Worm (Caenorhabditis elegans) whole organism, L4 larva: ENCODE results near the gene cwn-1.

Experiments
- F44E2.7 ChIP-seq: fragments of 200-800 bp; sonication (Bioruptor generic); IDR thresholded peaks from 2 replicates; pipeline ENCODE4 v2.1.2; 2022; ENCODE audit warnings: missing genetic modification characterization, missing compliant biosample characterization
- Y105C5A.15 ChIP-seq: fragments of 200-800 bp; sonication (Bioruptor generic); IDR thresholded peaks from 2 replicates; pipeline ENCODE4 v1.3.6; 2022; ENCODE audit warnings: missing genetic modification characterization, missing compliant biosample characterization
- fos-1 ChIP-seq: fragments of 150-350 bp; optimal IDR thresholded peaks from 2 replicates; lab custom pipeline; 2014; ENCODE audit warnings: missing biosample characterization, missing genetic modification characterization
- hif-1 ChIP-seq, 2 experiments: sonication (generic microtip); optimal IDR thresholded peaks; 2 replicates each; lab custom pipeline; 2016 to 2017; ENCODE audit warnings: missing compliant biosample characterization in 2 of 2, missing genetic modification characterization in 2 of 2, missing genetic modification reagents in 2 of 2, missing genotype in 2 of 2, mild to moderate bottlenecking in 1 of 2
- nhr-28 ChIP-seq: fragments of 150-350 bp; optimal IDR thresholded peaks from 2 replicates; lab custom pipeline; 2014; ENCODE audit warnings: missing biosample characterization, missing genetic modification characterization
- snpc-4 ChIP-seq: fragments of 150-350 bp; optimal IDR thresholded peaks from 2 replicates; lab custom pipeline; 2014; ENCODE audit warnings: missing biosample characterization, missing genetic modification characterization
- zip-2 ChIP-seq: fragments of 150-350 bp; optimal IDR thresholded peaks from 2 replicates; lab custom pipeline; 2014; ENCODE audit warnings: missing biosample characterization, missing genetic modification characterization

ce11 chrII:146933-147332 lies 13.5 kb upstream of the cwn-1 start, which contains the start of gene T25D3.4:
- TF ChIP-seq snpc-4 (tag; lab: Kevin White, UChicago) (no peak), Y105C5A.15 (no peak), fos-1 (tag; lab: Kevin White, UChicago) (no peak), zip-2 (no peak), F44E2.7 (no peak), nhr-28 (no peak), hif-1 (tag; optimal IDR thresholded peaks at IDR 0.05; lab: Kevin White, UChicago) (peak in 1 of 2 experiments; percentile 43)
